5 fruit fly cellular contexts compared by ENCODE assay signal in genomic region chr3L:3543525-3543971, dm6.
TF ChIP-seq lines count a peak whose summit lies in the region.

No protein-coding gene starts in this region.

- no peak for TF ChIP-seq CTCF in whole organism, embryonic (GFP tag; optimal IDR thresholded peaks at IDR 0.05; lab: Kevin White, UChicago)

TF ChIP-seq in whole organism, adult, 20 proteins besides CTCF, POLR2A, EP300 and RAD21 (continues in another document):
- TF ChIP-seq bab1 (GFP tag; optimal IDR thresholded peaks at IDR 0.05; lab: Kevin White, UChicago) (no peak), Hr96 (GFP tag; optimal IDR thresholded peaks at IDR 0.05; lab: Kevin White, UChicago) (peak; percentile 5), Mnt (GFP tag; optimal IDR thresholded peaks at IDR 0.05; lab: Kevin White, UChicago) (no peak), Clk (GFP tag; optimal IDR thresholded peaks at IDR 0.05; lab: Kevin White, UChicago) (no peak), CG7101 (tag; optimal IDR thresholded peaks at IDR 0.05; lab: Kevin White, UChicago) (peak; percentile 60), kay (GFP tag; lab: Kevin White, UChicago; ENCODE audit: borderline replicate concordance) (peak; percentile 37), pad (GFP tag; optimal IDR thresholded peaks at IDR 0.05; lab: Kevin White, UChicago) (peak; percentile 17), CG5204 (GFP tag; optimal IDR thresholded peaks at IDR 0.05; lab: Kevin White, UChicago) (no peak), CG11617 (GFP tag; optimal IDR thresholded peaks at IDR 0.05; lab: Kevin White, UChicago) (peak; percentile 37), cnc (optimal IDR thresholded peaks at IDR 0.05; lab: Kevin White, UChicago) (no peak), CG33017 (tag; optimal IDR thresholded peaks at IDR 0.05; lab: Kevin White, UChicago) (no peak), CG14711 (tag; optimal IDR thresholded peaks at IDR 0.05; lab: Kevin White, UChicago) (peak; percentile 49), ovo (GFP tag; optimal IDR thresholded peaks at IDR 0.05; lab: Kevin White, UChicago) (no peak), cic (GFP tag; optimal IDR thresholded peaks at IDR 0.05; lab: Kevin White, UChicago) (no peak), tj (GFP tag; optimal IDR thresholded peaks at IDR 0.05; lab: Kevin White, UChicago) (no peak), CG1620 (GFP tag; optimal IDR thresholded peaks at IDR 0.05; lab: Kevin White, UChicago) (peak; percentile 8), CG7045 (GFP tag; optimal IDR thresholded peaks at IDR 0.05; lab: Kevin White, UChicago) (peak; percentile 49), CG12768 (GFP tag; optimal IDR thresholded peaks at IDR 0.05; lab: Kevin White, UChicago) (peak; percentile 50), toe (GFP tag; optimal IDR thresholded peaks at IDR 0.05; lab: Kevin White, UChicago) (peak; percentile 8)

TF ChIP-seq in whole organism, embryonic, 481 proteins besides CTCF, POLR2A, EP300 and RAD21 (continues in another document):
- TF ChIP-seq salm (tag; optimal IDR thresholded peaks at IDR 0.05; lab: Kevin White, UChicago) (peak; percentile 52), Hr78 (GFP tag; optimal IDR thresholded peaks at IDR 0.05; lab: Kevin White, UChicago) (no peak), CG2889 (GFP tag; IDR thresholded peaks at IDR 0.05; lab: Robert Waterston, UW) (0 out of 3 replicates have a peak, but pooled peaks have one; percentile 6), NC2α (GFP tag; optimal IDR thresholded peaks at IDR 0.05; lab: Kevin White, UChicago) (no peak), HmgD (GFP tag; optimal IDR thresholded peaks at IDR 0.05; lab: Kevin White, UChicago) (peak; percentile 5), en (GFP tag; optimal IDR thresholded peaks at IDR 0.05; lab: Kevin White, UChicago) (no peak), CG8944 (GFP tag; optimal IDR thresholded peaks at IDR 0.05; lab: Kevin White, UChicago) (no peak), CG9727 (GFP tag; optimal IDR thresholded peaks at IDR 0.05; lab: Kevin White, UChicago) (peak; percentile 21), schlank (tag; optimal IDR thresholded peaks at IDR 0.05; lab: Kevin White, UChicago) (peak; percentile 73), ind (GFP tag; optimal IDR thresholded peaks at IDR 0.05; lab: Kevin White, UChicago) (no peak), Lhr (GFP tag; optimal IDR thresholded peaks at IDR 0.05; lab: Kevin White, UChicago) (peak; percentile 42), CG18011 (GFP tag; optimal IDR thresholded peaks at IDR 0.05; lab: Kevin White, UChicago) (no peak), zen2 (GFP tag; IDR thresholded peaks at IDR 0.05; lab: Robert Waterston, UW; ENCODE audit: partially characterized antibody) (peak; percentile 64; the same call in 2 of the 3 replicates), CG1647 (GFP tag; optimal IDR thresholded peaks at IDR 0.05; lab: Kevin White, UChicago) (no peak), CG2712 (tag; optimal IDR thresholded peaks at IDR 0.05; lab: Kevin White, UChicago) (peak; percentile 100), ac (GFP tag; optimal IDR thresholded peaks at IDR 0.05; lab: Kevin White, UChicago) (peak; percentile 10), NC2β (GFP tag; optimal IDR thresholded peaks at IDR 0.05; lab: Kevin White, UChicago) (no peak), slbo (GFP tag; IDR thresholded peaks at IDR 0.05; lab: Robert Waterston, UW) (no peak)

TF ChIP-seq in whole organism, prepupa, 60 proteins besides CTCF, POLR2A, EP300 and RAD21 (continues in another document):
- TF ChIP-seq dsx (GFP tag; optimal IDR thresholded peaks at IDR 0.05; lab: Kevin White, UChicago; ENCODE audit: poor library complexity, severe bottlenecking) (peak; percentile 15), CG6792 (GFP tag; optimal IDR thresholded peaks at IDR 0.05; lab: Kevin White, UChicago) (no peak), CG34406 (GFP tag; optimal IDR thresholded peaks at IDR 0.05; lab: Kevin White, UChicago) (no peak), Hr4 (GFP tag; optimal IDR thresholded peaks at IDR 0.05; lab: Kevin White, UChicago) (no peak), CG31627 (GFP tag; optimal IDR thresholded peaks at IDR 0.05; lab: Kevin White, UChicago) (no peak), salr (GFP tag; optimal IDR thresholded peaks at IDR 0.05; lab: Kevin White, UChicago) (no peak), eg (GFP tag; IDR thresholded peaks at IDR 0.05; lab: Robert Waterston, UW) (peak; percentile 50), CG8632 (GFP tag; optimal IDR thresholded peaks at IDR 0.05; lab: Kevin White, UChicago) (no peak), CG1621 (tag; optimal IDR thresholded peaks at IDR 0.05; lab: Kevin White, UChicago) (peak; percentile 47), CG16779 (tag; optimal IDR thresholded peaks at IDR 0.05; lab: Kevin White, UChicago) (peak; percentile 36), CG11294 (GFP tag; IDR thresholded peaks at IDR 0.05; lab: Robert Waterston, UW) (peak; percentile 6; the same call in 1 of the 2 replicates), CG32006 (GFP tag; optimal IDR thresholded peaks at IDR 0.05; lab: Kevin White, UChicago) (no peak), CG8319 (GFP tag; optimal IDR thresholded peaks at IDR 0.05; lab: Kevin White, UChicago) (no peak), vri (GFP tag; optimal IDR thresholded peaks at IDR 0.05; lab: Kevin White, UChicago) (peak; percentile 43), Smox (GFP tag; optimal IDR thresholded peaks at IDR 0.05; lab: Kevin White, UChicago) (no peak), ss (GFP tag; optimal IDR thresholded peaks at IDR 0.05; lab: Kevin White, UChicago) (peak in 1 of 2 experiments; percentile 33), Eip78C (GFP tag; lab: Kevin White, UChicago) (no peak), achi (GFP tag; optimal IDR thresholded peaks at IDR 0.05; lab: Kevin White, UChicago) (no peak), CG3032 (tag; optimal IDR thresholded peaks at IDR 0.05; lab: Kevin White, UChicago) (no peak), CG6163 (GFP tag; IDR thresholded peaks at IDR 0.05; lab: Robert Waterston, UW) (peak; percentile 20; the same call in 1 of the 3 replicates)

TF ChIP-seq in whole organism, pupa, 21 proteins besides CTCF, POLR2A, EP300 and RAD21:
- TF ChIP-seq CG34367 (tag; optimal IDR thresholded peaks at IDR 0.05; lab: Kevin White, UChicago) (no peak), CG4496 (GFP tag; IDR thresholded peaks at IDR 0.05; lab: Robert Waterston, UW) (peak; percentile 46; the same call in 2 of the 3 replicates), CG12605 (GFP tag; IDR thresholded peaks at IDR 0.05; lab: Robert Waterston, UW) (peak; percentile 74), CG13204 (GFP tag; optimal IDR thresholded peaks at IDR 0.05; lab: Kevin White, UChicago) (peak; percentile 72), Ets98B (GFP tag; IDR thresholded peaks at IDR 0.05; lab: Robert Waterston, UW) (peak; percentile 6; the same call in 1 of the 2 replicates), fd96Ca (GFP tag; IDR thresholded peaks at IDR 0.05; lab: Robert Waterston, UW) (peak; percentile 24; the same call in 1 of the 3 replicates), CG15710 (tag; optimal IDR thresholded peaks at IDR 0.05; lab: Kevin White, UChicago) (no peak), Snoo (tag; optimal IDR thresholded peaks at IDR 0.05; lab: Kevin White, UChicago) (no peak), D1 (tag; optimal IDR thresholded peaks at IDR 0.05; lab: Kevin White, UChicago) (no peak), CG32121 (GFP tag; IDR thresholded peaks at IDR 0.05; lab: Robert Waterston, UW) (no peak)

TF ChIP-seq in whole organism, wandering third instar larva, 38 proteins besides CTCF, POLR2A, EP300 and RAD21:
- TF ChIP-seq Dfd (GFP tag; optimal IDR thresholded peaks at IDR 0.05; lab: Kevin White, UChicago) = peak; percentile 34
- peak; percentile 57 for TF ChIP-seq Myc (optimal IDR thresholded peaks at IDR 0.05; lab: Kevin White, UChicago)
- TF ChIP-seq Vsx2 (GFP tag; optimal IDR thresholded peaks at IDR 0.05; lab: Kevin White, UChicago; ENCODE audit: partially characterized antibody) = peak; percentile 5
- TF ChIP-seq dmrt93B (GFP tag; optimal IDR thresholded peaks at IDR 0.05; lab: Kevin White, UChicago) = no peak
- no peak for TF ChIP-seq N (GFP tag; optimal IDR thresholded peaks at IDR 0.05; lab: Kevin White, UChicago)
- no peak for TF ChIP-seq woc (GFP tag; optimal IDR thresholded peaks at IDR 0.05; lab: Kevin White, UChicago)
- peak; percentile 16 to 40 for TF ChIP-seq dl (GFP tag; optimal IDR thresholded peaks at IDR 0.05; lab: Kevin White, UChicago; ENCODE audit: insufficient read depth in 1 of 2, partially characterized antibody in 2 of 2)
- TF ChIP-seq Jra (GFP tag; optimal IDR thresholded peaks at IDR 0.05; lab: Kevin White, UChicago) = no peak
- TF ChIP-seq ey (GFP tag; optimal IDR thresholded peaks at IDR 0.05; lab: Kevin White, UChicago) = no peak
- TF ChIP-seq lola (GFP tag; optimal IDR thresholded peaks at IDR 0.05; lab: Kevin White, UChicago) = no peak
- TF ChIP-seq Dif (GFP tag; optimal IDR thresholded peaks at IDR 0.05; lab: Kevin White, UChicago; ENCODE audit: partially characterized antibody) = peak; percentile 48
- TF ChIP-seq jim (GFP tag; optimal IDR thresholded peaks at IDR 0.05; lab: Kevin White, UChicago) = no peak
- peak; percentile 21 for TF ChIP-seq CG9705 (GFP tag; optimal IDR thresholded peaks at IDR 0.05; lab: Kevin White, UChicago)
- no peak for TF ChIP-seq HLH106 (tag; optimal IDR thresholded peaks at IDR 0.05; lab: Kevin White, UChicago)
- no peak for TF ChIP-seq pan (optimal IDR thresholded peaks at IDR 0.05; lab: Kevin White, UChicago)
- TF ChIP-seq dsf (GFP tag; optimal IDR thresholded peaks at IDR 0.05; lab: Kevin White, UChicago; ENCODE audit: borderline replicate concordance) = no peak
- TF ChIP-seq foxo (GFP tag; optimal IDR thresholded peaks at IDR 0.05; lab: Kevin White, UChicago) = no peak
- TF ChIP-seq tai (GFP tag; optimal IDR thresholded peaks at IDR 0.05; lab: Kevin White, UChicago) = no peak
- peak; percentile 2 for TF ChIP-seq Hr83 (GFP tag; optimal IDR thresholded peaks at IDR 0.05; lab: Kevin White, UChicago; ENCODE audit: poor library complexity, severe bottlenecking)
- no peak for TF ChIP-seq brk (GFP tag; optimal IDR thresholded peaks at IDR 0.05; lab: Kevin White, UChicago)
- peak; percentile 22 for TF ChIP-seq Hnf4 (GFP tag; optimal IDR thresholded peaks at IDR 0.05; lab: Kevin White, UChicago)
- TF ChIP-seq Sp1 (GFP tag; optimal IDR thresholded peaks at IDR 0.05; lab: Kevin White, UChicago) = no peak
- no peak for TF ChIP-seq Rel (GFP tag; optimal IDR thresholded peaks at IDR 0.05; lab: Kevin White, UChicago)
- peak; percentile 48 for TF ChIP-seq Rel (tag; optimal IDR thresholded peaks at IDR 0.05; lab: Kevin White, UChicago)
- TF ChIP-seq h (GFP tag; optimal IDR thresholded peaks at IDR 0.05; lab: Kevin White, UChicago) = peak; percentile 44
TF ChIP-seq in whole organism, wandering third instar larva: peak in this region for 10.
